Fruit fly (Drosophila melanogaster): ENCODE results near the gene Gycbeta100B.

Gycbeta100B gene

DNA sequence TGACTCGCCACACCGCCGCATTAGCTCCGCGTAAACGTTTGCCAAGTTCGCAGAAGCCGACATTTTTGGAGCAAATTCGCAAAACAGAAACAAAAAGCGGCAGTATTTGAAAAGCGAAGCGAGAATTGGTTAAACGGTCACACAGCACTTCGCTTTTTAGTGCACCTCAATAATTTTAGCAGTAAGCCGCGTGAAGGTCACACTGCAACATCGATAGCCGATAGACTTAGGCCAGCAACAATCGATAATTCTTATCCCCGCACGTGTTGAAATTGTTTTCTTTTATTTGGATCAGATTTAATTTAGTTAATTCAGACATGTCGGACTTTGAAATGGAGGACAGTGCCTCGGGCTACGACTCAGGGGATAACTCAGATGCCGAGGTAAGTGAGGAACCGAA lies 79.0 kb downstream of the Gycbeta100B start, which contains the start of the genes Zwilch and CG1542:
Gene Zwilch, minus strand, starts transcription at position 150 of the 400 bp plus-strand sequence.
Gene CG1542, plus strand, starts transcription at position 232 of the 400 bp plus-strand sequence.
- TF ChIP-seq Snoo (tag; optimal IDR thresholded peaks at IDR 0.05) (no peak), CG15710 (tag; optimal IDR thresholded peaks at IDR 0.05) (no peak), CG4496 (GFP tag; IDR thresholded peaks at IDR 0.05) (no peak), fd96Ca (GFP tag; IDR thresholded peaks at IDR 0.05) (no peak), Pif1B (GFP tag; optimal IDR thresholded peaks at IDR 0.05) (no peak), CG12605 (GFP tag; IDR thresholded peaks at IDR 0.05) (no peak), gl (tag; optimal IDR thresholded peaks at IDR 0.05) (no peak), D1 (tag; optimal IDR thresholded peaks at IDR 0.05) (no peak), CG32121 (GFP tag; IDR thresholded peaks at IDR 0.05) (no peak), EcR (GFP tag; optimal IDR thresholded peaks at IDR 0.05) (no peak), CG17806 (tag; optimal IDR thresholded peaks at IDR 0.05) (no peak), CG10348 (GFP tag; IDR thresholded peaks at IDR 0.05) (no peak), Pif1A (GFP tag; optimal IDR thresholded peaks at IDR 0.05) (no peak), CG8159 (tag; optimal IDR thresholded peaks at IDR 0.05) (no peak), CG13204 (GFP tag; optimal IDR thresholded peaks at IDR 0.05) (no peak), CG34367 (tag; optimal IDR thresholded peaks at IDR 0.05) (no peak), rn (GFP tag; IDR thresholded peaks at IDR 0.05) (no peak)

DNA sequence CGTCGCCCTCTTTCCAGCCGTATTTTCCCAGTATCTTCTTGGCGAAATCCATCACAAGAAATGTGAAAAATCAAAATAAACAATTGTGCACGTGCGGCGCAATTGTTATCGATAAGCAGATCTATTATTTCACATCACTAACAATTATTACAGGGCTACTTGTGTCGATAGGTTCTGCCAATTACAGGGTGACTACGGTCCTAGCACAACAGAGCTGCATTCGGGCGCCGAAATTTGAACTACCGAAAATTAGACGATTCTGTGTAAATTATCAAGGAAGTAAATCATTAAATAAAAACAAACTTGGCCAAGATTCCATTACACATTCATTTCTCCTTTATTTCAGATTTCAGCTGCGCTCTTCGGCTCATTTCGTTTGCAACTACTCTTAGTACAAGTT lies 81.6 kb downstream of the Gycbeta100B start, which contains the start of gene CG15561:
Gene CG15561, minus strand, starts transcription at position 113 of the 400 bp plus-strand sequence.
- no peak for TF ChIP-seq CG8159 (tag; optimal IDR thresholded peaks at IDR 0.05)
- no peak for TF ChIP-seq CG12605 (GFP tag; IDR thresholded peaks at IDR 0.05)
- TF ChIP-seq CG34367 (tag; optimal IDR thresholded peaks at IDR 0.05): no peak
- TF ChIP-seq CG15710 (tag; optimal IDR thresholded peaks at IDR 0.05): no peak
- no peak for TF ChIP-seq CG14655 (GFP tag; optimal IDR thresholded peaks at IDR 0.05)

DNA sequence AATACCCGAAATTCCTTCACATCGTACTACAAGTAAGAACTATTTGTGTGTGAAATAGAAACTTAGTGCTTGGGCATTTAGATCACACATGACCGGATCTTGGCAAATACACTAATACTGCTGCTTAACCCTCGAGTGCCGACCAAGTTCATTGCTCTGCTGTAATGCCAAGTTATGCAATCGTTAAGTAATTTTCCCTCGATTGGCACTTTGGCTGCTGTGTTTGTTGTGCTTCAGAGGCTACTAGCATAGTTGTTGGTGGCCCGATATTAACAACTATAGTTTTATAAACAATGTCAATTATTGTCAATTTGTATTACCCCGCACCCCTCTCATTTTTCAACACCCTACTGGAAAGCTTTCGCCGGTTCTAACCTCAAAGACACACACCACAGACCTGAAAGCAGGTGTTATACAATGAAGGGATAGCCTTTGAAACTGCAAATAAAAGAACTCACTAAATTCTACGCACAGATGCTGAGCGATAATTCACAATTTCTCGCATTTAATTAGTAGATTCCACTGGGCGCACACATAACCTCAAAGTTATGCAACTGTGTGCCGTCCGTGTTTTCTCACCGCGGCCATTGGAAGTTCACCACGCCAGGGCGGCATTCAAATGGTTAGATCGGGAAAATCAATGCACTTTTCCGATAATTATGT lies 84.2 kb downstream of the Gycbeta100B start:
- TF ChIP-seq Pif1A (GFP tag; optimal IDR thresholded peaks at IDR 0.05) (no peak), EcR (GFP tag; optimal IDR thresholded peaks at IDR 0.05) (peak; percentile 85)

DNA sequence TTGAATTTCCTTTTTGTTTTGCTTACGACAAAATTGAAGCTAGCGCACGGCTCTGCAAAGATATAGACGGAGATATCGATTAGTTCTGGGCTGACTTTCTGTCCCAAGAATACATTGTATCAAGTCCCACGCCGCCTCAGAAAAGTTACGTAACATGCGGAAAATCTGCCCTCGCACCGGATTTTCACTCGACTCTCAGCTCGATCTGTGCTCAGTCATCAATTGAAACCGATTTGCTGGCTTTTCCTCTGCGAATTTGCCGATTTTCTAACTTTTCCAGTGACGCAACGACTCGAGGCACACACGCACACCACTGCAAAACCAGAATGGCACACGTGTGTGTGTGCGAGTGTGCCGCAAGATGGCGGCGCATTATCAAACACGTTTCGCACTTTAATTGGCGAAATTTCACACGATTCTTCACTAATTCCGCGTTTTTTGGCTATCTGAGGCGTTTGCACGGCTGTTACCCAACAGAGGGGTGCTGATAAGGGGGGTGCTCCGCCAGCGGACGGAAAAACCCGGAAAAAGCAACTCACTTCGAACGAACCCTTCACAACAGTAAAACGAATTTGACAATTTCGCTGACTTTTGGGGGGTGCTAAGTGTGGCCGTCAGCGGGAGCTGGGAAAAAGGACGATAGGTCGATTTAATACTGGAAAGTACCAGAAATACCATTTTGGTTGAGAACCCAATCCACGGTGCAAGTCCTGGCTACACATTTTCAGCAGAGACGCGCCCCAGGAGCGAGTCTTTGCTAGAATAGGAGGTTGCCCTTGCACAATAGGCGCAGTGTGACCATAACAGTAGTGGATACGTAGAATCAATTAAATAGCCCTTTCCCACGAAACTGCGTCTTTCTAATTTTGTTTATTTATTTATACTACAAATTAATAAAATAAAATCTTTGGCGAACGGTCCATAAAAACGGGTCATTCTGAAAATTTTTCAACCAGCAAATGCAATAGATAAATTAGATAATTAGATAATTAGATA lies 85.1 kb downstream of the Gycbeta100B start, which contains the start of gene ATPsynC:
Gene ATPsynC, minus strand, starts transcription at position 634 of the 996 bp plus-strand sequence.
- no peak for TF ChIP-seq CG34367 (tag; optimal IDR thresholded peaks at IDR 0.05)
- peak; percentile 28 for TF ChIP-seq Snoo (tag; optimal IDR thresholded peaks at IDR 0.05)
- peak; percentile 60 for TF ChIP-seq EcR (GFP tag; optimal IDR thresholded peaks at IDR 0.05)
- TF ChIP-seq CG12605 (GFP tag; IDR thresholded peaks at IDR 0.05): no peak
- no peak for TF ChIP-seq CG14655 (GFP tag; optimal IDR thresholded peaks at IDR 0.05)
- peak; percentile 11 for TF ChIP-seq CG8159 (tag; optimal IDR thresholded peaks at IDR 0.05)
- TF ChIP-seq Ets98B (GFP tag; IDR thresholded peaks at IDR 0.05): no peak
- TF ChIP-seq CG17806 (tag; optimal IDR thresholded peaks at IDR 0.05): peak; percentile 10
- TF ChIP-seq CG10348 (GFP tag; IDR thresholded peaks at IDR 0.05): no peak
- no peak for TF ChIP-seq D1 (tag; optimal IDR thresholded peaks at IDR 0.05)
- TF ChIP-seq gl (tag; optimal IDR thresholded peaks at IDR 0.05): no peak

DNA sequence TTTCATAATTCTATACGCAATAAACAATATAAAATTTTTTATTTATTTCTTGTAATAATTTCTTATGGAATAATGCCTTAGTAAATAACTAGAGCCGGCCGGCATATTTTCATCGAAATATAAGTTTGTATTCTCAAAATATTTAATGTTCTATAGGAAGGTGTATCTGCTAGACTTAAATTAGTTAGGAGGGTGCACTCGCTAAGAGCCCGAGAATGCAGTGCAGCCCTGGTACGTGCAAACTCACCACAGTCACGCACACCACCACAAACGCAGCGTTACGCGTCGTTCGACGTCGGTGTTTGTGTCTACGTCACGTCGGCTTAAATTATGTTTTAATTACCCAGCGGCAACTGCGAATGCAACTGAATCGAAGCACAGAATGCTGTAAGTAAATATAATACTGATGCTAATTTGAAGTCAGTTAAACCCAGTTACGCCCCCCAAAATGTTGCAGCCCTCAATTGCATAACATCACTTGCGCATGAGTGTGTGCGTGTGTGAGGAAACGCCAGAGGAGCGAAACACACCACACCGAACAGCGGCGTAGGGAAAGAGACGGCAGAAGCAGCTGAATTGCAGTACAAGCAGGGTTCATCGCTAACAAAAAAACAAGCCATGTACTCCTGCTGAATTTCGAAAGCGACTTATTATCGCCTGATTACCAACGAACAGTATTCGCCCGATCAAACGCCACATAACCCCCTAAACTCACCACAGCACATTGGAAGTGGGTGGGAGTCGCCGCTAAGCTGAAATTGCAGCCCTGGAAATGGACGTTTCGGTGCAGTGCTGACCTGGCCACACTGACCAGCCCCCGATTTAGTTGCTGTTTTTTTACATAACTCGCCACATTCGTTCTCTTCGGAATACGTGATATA lies 86.5 kb downstream of the Gycbeta100B start, which contains the start of gene CG12054:
Gene CG12054, plus strand, starts transcription at position 247 of the 881 bp plus-strand sequence.
- TF ChIP-seq CG12605 (GFP tag; IDR thresholded peaks at IDR 0.05) (no peak), CG8159 (tag; optimal IDR thresholded peaks at IDR 0.05) (no peak), CG32121 (GFP tag; IDR thresholded peaks at IDR 0.05) (no peak), Ets98B (GFP tag; IDR thresholded peaks at IDR 0.05) (no peak), CG15710 (tag; optimal IDR thresholded peaks at IDR 0.05) (no peak), CG14655 (GFP tag; optimal IDR thresholded peaks at IDR 0.05) (no peak), CG17806 (tag; optimal IDR thresholded peaks at IDR 0.05) (no peak), CG10348 (GFP tag; IDR thresholded peaks at IDR 0.05) (no peak)

DNA sequence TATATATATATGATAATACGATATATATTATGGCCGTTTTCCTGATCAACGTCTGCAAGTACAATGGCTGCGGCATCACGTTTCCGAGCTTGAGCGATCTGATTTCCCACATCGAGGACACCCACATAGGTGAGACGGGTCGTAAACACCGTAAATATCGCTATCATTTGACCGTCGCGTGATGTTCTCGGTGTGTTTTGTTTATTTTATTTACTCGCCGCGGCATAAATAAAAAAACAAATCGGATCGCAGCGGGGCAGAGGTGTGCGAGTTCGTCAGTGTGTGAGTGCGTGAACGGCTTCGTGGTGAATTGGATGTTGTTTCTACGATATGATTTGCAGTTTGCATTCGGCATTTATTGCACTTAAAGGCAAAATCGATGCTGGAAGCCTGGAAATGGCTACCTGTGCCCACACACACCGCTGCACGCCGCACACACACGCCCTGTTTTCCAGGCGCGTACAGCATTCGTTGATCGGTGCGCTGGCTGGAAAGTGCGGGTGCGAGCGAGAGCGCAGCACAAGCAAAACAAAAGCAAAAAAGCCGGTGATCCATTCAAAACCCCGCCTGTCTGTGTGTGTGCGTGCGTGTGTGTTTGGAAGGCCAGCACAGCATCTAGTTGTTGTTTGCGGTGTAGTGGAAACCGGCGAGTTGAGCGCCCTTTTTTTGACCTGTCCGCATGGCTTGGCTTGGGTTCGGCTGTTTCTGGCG lies 87.3 kb downstream of the Gycbeta100B start:
- peak; percentile 60 for TF ChIP-seq Snoo (tag; optimal IDR thresholded peaks at IDR 0.05)
- TF ChIP-seq CG4496 (GFP tag; IDR thresholded peaks at IDR 0.05): no peak
- peak; percentile 79 for TF ChIP-seq CG34367 (tag; optimal IDR thresholded peaks at IDR 0.05)
- peak; percentile 85 for TF ChIP-seq CG14655 (GFP tag; optimal IDR thresholded peaks at IDR 0.05)
- peak; percentile 61 for TF ChIP-seq Pif1A (GFP tag; optimal IDR thresholded peaks at IDR 0.05)
- TF ChIP-seq rn (GFP tag; IDR thresholded peaks at IDR 0.05): no peak
- TF ChIP-seq CG8159 (tag; optimal IDR thresholded peaks at IDR 0.05): peak; percentile 58
- TF ChIP-seq CG17806 (tag; optimal IDR thresholded peaks at IDR 0.05): peak; percentile 16
- peak; percentile 88 for TF ChIP-seq EcR (GFP tag; optimal IDR thresholded peaks at IDR 0.05)
- TF ChIP-seq CG15710 (tag; optimal IDR thresholded peaks at IDR 0.05): peak; percentile 72
- TF ChIP-seq gl (tag; optimal IDR thresholded peaks at IDR 0.05): peak; percentile 90
- TF ChIP-seq D1 (tag; optimal IDR thresholded peaks at IDR 0.05): no peak
- peak; percentile 71 for TF ChIP-seq Pif1B (GFP tag; optimal IDR thresholded peaks at IDR 0.05)
- peak; percentile 57 for TF ChIP-seq CG9948 (tag; optimal IDR thresholded peaks at IDR 0.05)
- peak; percentile 90 for TF ChIP-seq CG13204 (GFP tag; optimal IDR thresholded peaks at IDR 0.05)
- TF ChIP-seq fd96Ca (GFP tag; IDR thresholded peaks at IDR 0.05): no peak
- no peak for TF ChIP-seq CG10348 (GFP tag; IDR thresholded peaks at IDR 0.05)
- peak; percentile 71 for TF ChIP-seq CG8301 (tag; optimal IDR thresholded peaks at IDR 0.05)
- no peak for TF ChIP-seq Ets98B (GFP tag; IDR thresholded peaks at IDR 0.05)

All from whole organism, pupa.